Fruit fly (Drosophila melanogaster) whole organism, embryonic: Measurements from ENCODE around the gene Cdk5alpha.

ENCODE experiments used
- Abd-B ChIP-seq: fragments of 200-800 bp; sonication (Bioruptor generic); optimal IDR thresholded peaks from 2 replicates; lab custom pipeline; 2018; ENCODE audit warnings: missing biosample characterization, mild to moderate bottlenecking, missing genetic modification characterization, moderate library complexity
- Adf1 ChIP-seq: fragments of 200-800 bp; sonication (Bioruptor generic); IDR thresholded peaks from 2 replicates; pipeline ENCODE4 v1.3.6; 2022; ENCODE audit warnings: missing biosample characterization, missing genetic modification characterization
- Blimp-1 ChIP-seq: fragments of 200-800 bp; sonication (Bioruptor generic); optimal IDR thresholded peaks from 3 replicates; lab custom pipeline; 2018; ENCODE audit warnings: missing biosample characterization, missing genetic modification characterization, mild to moderate bottlenecking, moderate library complexity, missing genetic modification reagents
- CG1024 ChIP-seq: fragments of 200-800 bp; sonication (Bioruptor generic); IDR thresholded peaks from 2 replicates; pipeline ENCODE4 v1.3.6; 2022; ENCODE audit warnings: missing biosample characterization, missing genetic modification characterization
- CG10366 ChIP-seq: fragments of 200-800 bp; sonication (Bioruptor generic); IDR thresholded peaks from 2 replicates; pipeline ENCODE4 v1.3.6; 2022; ENCODE audit warnings: missing biosample characterization, missing genetic modification characterization
- CG10462 ChIP-seq: fragments of 200-800 bp; sonication (Bioruptor generic); optimal IDR thresholded peaks from 2 replicates; lab custom pipeline; 2016; ENCODE audit warnings: missing biosample characterization, missing genetic modification characterization
- CG11247 ChIP-seq: fragments of 200-800 bp; sonication (Bioruptor generic); IDR thresholded peaks from 2 replicates; pipeline ENCODE4 v1.3.6; 2022; ENCODE audit warnings: missing biosample characterization, missing genetic modification characterization
- CG11504 ChIP-seq: fragments of 200-800 bp; sonication (Bioruptor generic); optimal IDR thresholded peaks from 3 replicates; lab custom pipeline; 2019; ENCODE audit warnings: missing biosample characterization, mild to moderate bottlenecking, missing genetic modification characterization, moderate library complexity
- CG11723 ChIP-seq: fragments of 200-800 bp; sonication (Bioruptor generic); optimal IDR thresholded peaks from 2 replicates; lab custom pipeline; 2017; ENCODE audit warnings: missing biosample characterization, mild to moderate bottlenecking, missing genetic modification characterization
- CG15073 ChIP-seq: fragments of 200-800 bp; sonication (Bioruptor generic); optimal IDR thresholded peaks from 2 replicates; lab custom pipeline; 2016; ENCODE audit warnings: missing biosample characterization, missing genetic modification characterization
- CG16813 ChIP-seq: fragments of 200-800 bp; sonication (Bioruptor generic); IDR thresholded peaks from 3 replicates; pipeline ENCODE4 v1.3.6; 2022; ENCODE audit warnings: missing biosample characterization, missing genetic modification characterization; ENCODE audit not compliant: partially characterized antibody
- CG16815 ChIP-seq: fragments of 200-800 bp; sonication (Bioruptor generic); optimal IDR thresholded peaks from 3 replicates; lab custom pipeline; 2017; ENCODE audit warnings: missing biosample characterization, mild to moderate bottlenecking, missing genetic modification characterization
- CG17328 ChIP-seq: fragments of 200-800 bp; sonication (Bioruptor generic); IDR thresholded peaks from 2 replicates; pipeline ENCODE4 v1.3.6; 2022; ENCODE audit warnings: missing biosample characterization, missing genetic modification characterization
- CG17361 ChIP-seq: fragments of 200-800 bp; sonication (Bioruptor generic); IDR thresholded peaks from 3 replicates; pipeline ENCODE4 v1.3.6; 2022; ENCODE audit warnings: missing biosample characterization, missing genetic modification characterization
- CG4820 ChIP-seq: fragments of 200-800 bp; sonication (Bioruptor generic); optimal IDR thresholded peaks from 3 replicates; lab custom pipeline; 2016; ENCODE audit warnings: missing biosample characterization, missing genetic modification characterization
- CG5245 ChIP-seq: fragments of 200-800 bp; sonication (Bioruptor generic); optimal IDR thresholded peaks from 3 replicates; lab custom pipeline; 2016; ENCODE audit warnings: missing biosample characterization, missing genetic modification characterization
- CG6272 ChIP-seq: fragments of 200-800 bp; sonication (Bioruptor generic); IDR thresholded peaks from 2 replicates; pipeline ENCODE4 v1.3.6; 2022; ENCODE audit warnings: missing biosample characterization, missing genetic modification characterization
- CG9932 ChIP-seq: fragments of 200-800 bp; sonication (Bioruptor generic); IDR thresholded peaks from 2 replicates; pipeline ENCODE4 v1.3.6; 2022; ENCODE audit warnings: missing biosample characterization, missing genetic modification characterization
- CkIIα-i1 ChIP-seq: fragments of 200-800 bp; sonication (Bioruptor generic); IDR thresholded peaks from 2 replicates; pipeline ENCODE4 v1.3.6; 2022; ENCODE audit warnings: missing biosample characterization, missing genetic modification characterization
- Dek ChIP-seq: fragments of 200-800 bp; sonication (Bioruptor generic); optimal IDR thresholded peaks from 3 replicates; lab custom pipeline; 2019; ENCODE audit warnings: missing biosample characterization, mild to moderate bottlenecking, missing genetic modification characterization, moderate library complexity
- Dip3 ChIP-seq: fragments of 200-800 bp; sonication (Bioruptor generic); optimal IDR thresholded peaks from 3 replicates; lab custom pipeline; 2016; ENCODE audit warnings: missing biosample characterization, missing genetic modification characterization
- Doc2 ChIP-seq: fragments of 200-800 bp; sonication (Bioruptor generic); IDR thresholded peaks from 2 replicates; pipeline ENCODE4 v1.3.6; 2022; ENCODE audit warnings: missing biosample characterization, missing genetic modification characterization
- Doc3 ChIP-seq: fragments of 200-800 bp; sonication (Bioruptor generic); IDR thresholded peaks from 3 replicates; pipeline ENCODE4 v1.3.6; 2022; ENCODE audit warnings: missing biosample characterization, missing genetic modification characterization; ENCODE audit not compliant: partially characterized antibody
- E2f1 ChIP-seq: fragments of 200-800 bp; sonication (Bioruptor generic); IDR thresholded peaks from 2 replicates; pipeline ENCODE4 v1.3.6; 2022; ENCODE audit warnings: missing biosample characterization, missing genetic modification characterization
- Elba2 ChIP-seq: fragments of 200-800 bp; sonication (Bioruptor generic); optimal IDR thresholded peaks from 3 replicates; lab custom pipeline; 2016; ENCODE audit warnings: missing biosample characterization, missing genetic modification characterization
- HLHmδ ChIP-seq: fragments of 200-800 bp; sonication (Bioruptor generic); optimal IDR thresholded peaks from 2 replicates; lab custom pipeline; 2018; ENCODE audit warnings: missing biosample characterization, mild to moderate bottlenecking, missing genetic modification characterization, moderate library complexity
- Hand ChIP-seq: fragments of 200-800 bp; sonication (Bioruptor generic); optimal IDR thresholded peaks from 2 replicates; lab custom pipeline; 2017; ENCODE audit warnings: mild to moderate bottlenecking, missing biosample characterization, missing genetic modification reagents, missing genetic modification characterization
- Hr39 ChIP-seq: fragments of >200 bp; optimal IDR thresholded peaks from 2 replicates; lab custom pipeline; 2017
- Jarid2 ChIP-seq: fragments of 200-800 bp; sonication (Bioruptor generic); optimal IDR thresholded peaks from 3 replicates; lab custom pipeline; 2017; ENCODE audit warnings: mild to moderate bottlenecking, missing biosample characterization, missing genetic modification reagents, missing genetic modification characterization
- Med ChIP-seq: fragments of 200-800 bp; sonication (Bioruptor generic); peaks from one replicate; lab custom pipeline; 2016; ENCODE audit warnings: missing biosample characterization, missing genetic modification characterization, mild to moderate bottlenecking, inconsistent platforms, moderate library complexity
- Myb ChIP-seq: fragments of 200-800 bp; sonication (Bioruptor generic); optimal IDR thresholded peaks from 2 replicates; lab custom pipeline; 2016; ENCODE audit warnings: missing biosample characterization, missing genetic modification characterization
- PHDP ChIP-seq: fragments of 200-800 bp; sonication (Bioruptor generic); optimal IDR thresholded peaks from 3 replicates; lab custom pipeline; 2018; ENCODE audit warnings: missing biosample characterization, mild to moderate bottlenecking, missing genetic modification characterization, moderate library complexity
- Side ChIP-seq: fragments of 200-800 bp; sonication (Bioruptor generic); optimal IDR thresholded peaks from 2 replicates; lab custom pipeline; 2016; ENCODE audit warnings: missing biosample characterization, missing genetic modification characterization
- al ChIP-seq: fragments of 200-800 bp; sonication (Bioruptor generic); IDR thresholded peaks from 2 replicates; pipeline ENCODE4 v1.3.6; 2022; ENCODE audit warnings: missing biosample characterization, missing genetic modification characterization
- aop ChIP-seq: fragments of 200-800 bp; sonication (Bioruptor generic); IDR thresholded peaks from 2 replicates; pipeline ENCODE4 v1.3.6; 2022; ENCODE audit warnings: missing biosample characterization, missing genetic modification characterization
- ato ChIP-seq: fragments of 200-800 bp; sonication (Bioruptor generic); IDR thresholded peaks from 2 replicates; pipeline ENCODE4 v1.3.6; 2022; ENCODE audit warnings: missing biosample characterization, missing genetic modification characterization; ENCODE audit not compliant: partially characterized antibody
- bigmax ChIP-seq: fragments of 200-800 bp; sonication (Bioruptor generic); optimal IDR thresholded peaks from 2 replicates; lab custom pipeline; 2018; ENCODE audit warnings: missing biosample characterization, mild to moderate bottlenecking, missing genetic modification characterization
- cad ChIP-seq: fragments of >200 bp; optimal IDR thresholded peaks from 2 replicates; lab custom pipeline; 2017; ENCODE audit warnings: missing biosample characterization, missing genetic modification characterization
- gce ChIP-seq: fragments of 200-800 bp; sonication (Bioruptor generic); IDR thresholded peaks from 3 replicates; pipeline ENCODE4 v1.3.6; 2022; ENCODE audit warnings: missing biosample characterization, missing genetic modification characterization
- gcm ChIP-seq: fragments of 200-800 bp; sonication (Bioruptor generic); optimal IDR thresholded peaks from 2 replicates; lab custom pipeline; 2019; ENCODE audit warnings: missing biosample characterization, mild to moderate bottlenecking, missing genetic modification characterization, moderate library complexity
- ham ChIP-seq: fragments of 200-800 bp; sonication (Bioruptor generic); IDR thresholded peaks from 2 replicates; pipeline ENCODE4 v1.3.6; 2022; ENCODE audit warnings: missing biosample characterization, missing genetic modification characterization
- hth ChIP-seq: fragments of >200 bp; optimal IDR thresholded peaks from 2 replicates; lab custom pipeline; 2017; ENCODE audit warnings: inconsistent platforms
- oc ChIP-seq: fragments of 200-800 bp; sonication (Bioruptor generic); optimal IDR thresholded peaks from 2 replicates; lab custom pipeline; 2018; ENCODE audit warnings: missing biosample characterization, mild to moderate bottlenecking, missing genetic modification characterization, moderate library complexity
- org-1 ChIP-seq: fragments of 200-800 bp; sonication (Bioruptor generic); optimal IDR thresholded peaks from 2 replicates; lab custom pipeline; 2017; ENCODE audit warnings: missing biosample characterization, missing genetic modification characterization
- p53 ChIP-seq: fragments of 200-800 bp; sonication (Bioruptor generic); optimal IDR thresholded peaks from 2 replicates; lab custom pipeline; 2016; ENCODE audit warnings: missing biosample characterization, missing genetic modification characterization
- pb ChIP-seq: fragments of 200-800 bp; sonication (Bioruptor generic); optimal IDR thresholded peaks from 3 replicates; lab custom pipeline; 2016; ENCODE audit warnings: missing biosample characterization, missing genetic modification characterization
- pfk ChIP-seq: fragments of 200-800 bp; sonication (Bioruptor generic); optimal IDR thresholded peaks from 2 replicates; lab custom pipeline; 2018; ENCODE audit warnings: missing biosample characterization, mild to moderate bottlenecking, missing genetic modification characterization, moderate library complexity
- phol ChIP-seq: fragments of 200-800 bp; sonication (Bioruptor generic); optimal IDR thresholded peaks from 3 replicates; lab custom pipeline; 2018; ENCODE audit warnings: missing biosample characterization, mild to moderate bottlenecking, missing genetic modification characterization, moderate library complexity
- psq ChIP-seq: fragments of 200-800 bp; sonication (Bioruptor generic); optimal IDR thresholded peaks from 2 replicates; lab custom pipeline; 2017; ENCODE audit warnings: missing biosample characterization, missing genetic modification characterization
- sna ChIP-seq: fragments of 200-800 bp; sonication (Bioruptor generic); IDR thresholded peaks from 2 replicates; pipeline ENCODE4 v1.3.6; 2022; ENCODE audit warnings: missing biosample characterization, missing genetic modification characterization; ENCODE audit not compliant: partially characterized antibody
- ssp ChIP-seq: fragments of 200-800 bp; sonication (Bioruptor generic); IDR thresholded peaks from 2 replicates; pipeline ENCODE4 v1.3.6; 2022; ENCODE audit warnings: missing biosample characterization, missing genetic modification characterization
- tup ChIP-seq: fragments of 200-800 bp; sonication (Bioruptor generic); optimal IDR thresholded peaks from 2 replicates; lab custom pipeline; 2016; ENCODE audit warnings: missing biosample characterization, mild to moderate bottlenecking, missing genetic modification characterization, moderate library complexity

The Cdk5alpha gene

dm6 chr2L:10342471-10342870 lies 31.7 kb upstream of the Cdk5alpha start, which contains the start of gene Sps2 (continued):
- TF ChIP-seq p53 (GFP tag; lab: Kevin White, UChicago) (no peak), CG5245 (GFP tag; lab: Kevin White, UChicago) (no peak), Dek (tag; lab: Kevin White, UChicago) (peak; percentile 17), CG11504 (tag; lab: Kevin White, UChicago) (no peak), Adf1 (no peak), ssp (GFP tag; lab: Robert Waterston, UW) (peak; percentile 17; the same call in 1 of the 2 replicates), Abd-B (no peak), Elba2 (GFP tag; lab: Kevin White, UChicago) (peak; percentile 23), CG6272 (GFP tag; lab: Robert Waterston, UW) (no peak), CG16815 (GFP tag; lab: Kevin White, UChicago) (no peak), ato (GFP tag; lab: Robert Waterston, UW) (peak; percentile 51; the same call in 1 of the 2 replicates), al (GFP tag; lab: Robert Waterston, UW) (no peak), Doc2 (GFP tag; lab: Robert Waterston, UW) (no peak), hth (lab: Kevin White, UChicago) (no peak), PHDP (tag; lab: Kevin White, UChicago) (no peak), gce (GFP tag; lab: Robert Waterston, UW) (no peak), phol (tag; lab: Kevin White, UChicago) (peak; percentile 42), HLHmδ (GFP tag; lab: Kevin White, UChicago) (no peak), aop (GFP tag; lab: Robert Waterston, UW) (no peak), CG1024 (no peak), cad (GFP tag; lab: Kevin White, UChicago) (no peak), E2f1 (GFP tag; lab: Robert Waterston, UW) (no peak), gcm (no peak), org-1 (no peak), CG10366 (GFP tag; lab: Robert Waterston, UW) (no peak), CG16813 (peak; percentile 75), Doc3 (GFP tag; lab: Robert Waterston, UW) (peak; percentile 78), CG17361 (GFP tag; lab: Robert Waterston, UW) (0 out of 3 replicates have a peak, but pooled peaks have one; percentile 15), Myb (GFP tag; lab: Kevin White, UChicago) (no peak), CG15073 (GFP tag; lab: Kevin White, UChicago) (no peak), Blimp-1 (no peak), Hr39 (lab: Kevin White, UChicago) (no peak), psq (GFP tag; lab: Kevin White, UChicago) (no peak), Side (GFP tag; lab: Kevin White, UChicago) (no peak), CkIIα-i1 (no peak), Hand (no peak), CG10462 (GFP tag; lab: Kevin White, UChicago) (no peak), CG4820 (GFP tag; lab: Kevin White, UChicago) (no peak), sna (peak; percentile 66), bigmax (GFP tag; lab: Kevin White, UChicago) (no peak), Dip3 (GFP tag; lab: Kevin White, UChicago) (no peak), oc (no peak), CG11723 (no peak), CG17328 (GFP tag; lab: Robert Waterston, UW) (peak; percentile 27; the same call in 1 of the 2 replicates), tup (GFP tag; lab: Kevin White, UChicago) (no peak), Jarid2 (GFP tag; lab: Kevin White, UChicago) (no peak), pb (GFP tag; lab: Kevin White, UChicago) (no peak), CG11247 (GFP tag; lab: Robert Waterston, UW) (no peak), ham (GFP tag; lab: Robert Waterston, UW) (no peak), CG9932 (no peak; the same call in 1 of the 2 replicates), pfk (GFP tag; lab: Kevin White, UChicago) (peak; percentile 44), Med (GFP tag; lab: Kevin White, UChicago) (peak; percentile 81)
